Worm (Caenorhabditis elegans) whole organism, midembryonic: ENCODE results near the gene timp-1.

Experiments
- cog-1 ChIP-seq: sonication (generic microtip); optimal IDR thresholded peaks from 2 replicates; lab custom pipeline; 2016; ENCODE audit warnings: missing genetic modification characterization, missing compliant biosample characterization
- klf-2 ChIP-seq: fragments of 200-800 bp; sonication (Bioruptor generic); conservative IDR thresholded peaks from 2 replicates; pipeline ENCODE4 v1.3.6; 2022; ENCODE audit warnings: missing genetic modification reagents, missing genetic modification characterization, missing compliant biosample characterization
- ztf-23 ChIP-seq: fragments of 200-800 bp; sonication (Bioruptor generic); IDR thresholded peaks from 2 replicates; pipeline ENCODE4 v1.3.6; 2022; ENCODE audit warnings: missing genetic modification reagents, missing genetic modification characterization, missing compliant biosample characterization

ce11 chrV:8238290-8238689 is 31.3 kb downstream of the timp-1 start, which contains the start of gene rol-3:
- TF ChIP-seq klf-2 (no peak), cog-1 (tag; lab: Kevin White, UChicago) (no peak), ztf-23 (no peak)
